Fruit fly (Drosophila melanogaster) whole organism, adult: ENCODE data around the gene CG6230.

ENCODE experiments used
- CG14711 ChIP-seq: fragments of 200-800 bp; sonication (Bioruptor generic); optimal IDR thresholded peaks from 2 replicates; lab custom pipeline; 2018; ENCODE audit warnings: missing biosample characterization, mild to moderate bottlenecking, missing genetic modification characterization, moderate library complexity
- CG5204 ChIP-seq: fragments of 200-800 bp; sonication (Bioruptor generic); optimal IDR thresholded peaks from 2 replicates; lab custom pipeline; 2016; ENCODE audit warnings: missing biosample characterization, missing genetic modification characterization
- Hr96 ChIP-seq: fragments of 200-800 bp; sonication (Bioruptor generic); optimal IDR thresholded peaks from 2 replicates; lab custom pipeline; 2016; ENCODE audit warnings: missing biosample characterization, missing genetic modification characterization
- cic ChIP-seq: fragments of 200-800 bp; sonication (Bioruptor generic); optimal IDR thresholded peaks from 2 replicates; lab custom pipeline; 2017; ENCODE audit warnings: missing biosample characterization, mild to moderate bottlenecking, missing genetic modification characterization, moderate library complexity
- cnc ChIP-seq, 2 experiments: fragments of >200 bp; optimal IDR thresholded peaks; 2 replicates each; lab custom pipeline; 2017
- ovo ChIP-seq: fragments of 200-800 bp; sonication (Bioruptor generic); optimal IDR thresholded peaks from 2 replicates; lab custom pipeline; 2016; ENCODE audit warnings: missing biosample characterization, missing genetic modification characterization
- pad ChIP-seq: fragments of 200-800 bp; sonication (Bioruptor generic); optimal IDR thresholded peaks from 3 replicates; lab custom pipeline; 2017; ENCODE audit warnings: missing biosample characterization, missing genetic modification characterization, mild to moderate bottlenecking, moderate library complexity, missing genetic modification reagents
- toe ChIP-seq: fragments of 200-800 bp; sonication (Bioruptor generic); optimal IDR thresholded peaks from 2 replicates; lab custom pipeline; 2016; ENCODE audit warnings: missing biosample characterization, missing genetic modification characterization

Gene CG6230

DNA sequence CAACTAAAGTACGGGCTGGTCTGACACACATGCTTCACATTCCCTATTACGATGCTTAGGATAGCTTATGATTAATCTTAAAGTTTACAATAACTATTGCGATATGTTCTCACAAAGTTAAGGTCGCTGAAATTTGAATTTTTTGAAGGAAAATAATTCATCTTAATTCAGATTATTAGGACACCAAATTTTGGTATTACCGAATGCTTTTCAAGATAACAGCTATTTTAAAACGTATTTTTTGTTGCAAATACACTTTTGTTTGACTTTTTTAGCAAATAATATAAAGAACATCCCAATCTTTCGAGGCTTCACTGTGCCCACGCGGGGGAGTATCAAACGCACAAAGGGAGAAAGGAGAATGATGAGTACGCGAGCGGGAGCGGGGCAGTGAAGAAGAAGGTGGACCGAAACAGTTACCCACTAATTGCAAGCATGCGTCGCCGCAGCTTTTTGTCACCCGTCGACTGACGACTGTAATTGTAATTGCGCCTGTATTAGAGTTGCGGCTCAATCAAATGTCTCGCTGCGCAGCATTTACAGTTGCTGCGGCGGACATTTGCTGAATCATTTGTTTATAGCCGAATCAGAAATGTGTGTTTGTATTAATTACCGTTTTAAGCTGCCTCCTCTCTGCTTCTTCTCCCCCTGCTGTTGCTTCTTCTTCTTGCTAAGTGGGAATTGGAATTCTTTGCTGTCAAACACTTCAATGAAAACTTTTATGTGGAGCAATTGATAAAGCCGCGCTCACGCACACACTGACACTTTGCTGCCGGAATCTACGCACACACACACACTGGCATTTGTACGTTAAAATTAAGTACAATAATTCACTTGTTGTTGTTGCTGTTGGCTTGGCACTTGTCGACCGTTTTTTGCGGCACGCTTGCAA is 53.9 kb downstream of the CG6230 start:
- TF ChIP-seq cic (GFP tag; lab: Kevin White, UChicago) (no peak), CG14711 (tag; lab: Kevin White, UChicago) (peak; percentile 39), CG5204 (GFP tag; lab: Kevin White, UChicago) (peak; percentile 55), Hr96 (GFP tag; lab: Kevin White, UChicago) (peak; percentile 62), pad (peak; percentile 71), toe (GFP tag; lab: Kevin White, UChicago) (no peak), ovo (peak; percentile 44), cnc (optimal IDR thresholded peaks at IDR 0.05; lab: Kevin White, UChicago) (peak in 1 of 2 experiments; percentile 46)
